Worm (Caenorhabditis elegans): ENCODE measurements around the gene Y39B6A.69.

ce11 chrV:19152328-19152727, at the start of gene Y39B6A.69:
- TF ChIP-seq nhr-12 (tag; optimal IDR thresholded peaks at IDR 0.05) (no peak), unc-62 (GFP tag; optimal IDR thresholded peaks at IDR 0.05) (no peak)

Measured in whole organism, mixed stage, embryonic.